Fruit fly (Drosophila melanogaster) whole organism, prepupa: Measurements from ENCODE around the gene CG6834.

Experiments used
- CG11294 ChIP-seq: fragments of 200-800 bp; sonication (Bioruptor generic); IDR thresholded peaks from 2 replicates; pipeline ENCODE4 v1.3.6; 2022; ENCODE audit warnings: missing biosample characterization, missing genetic modification characterization
- CG11902 ChIP-seq: fragments of 200-800 bp; sonication (Bioruptor generic); optimal IDR thresholded peaks from 3 replicates; lab custom pipeline; 2016; ENCODE audit warnings: missing biosample characterization, missing genetic modification characterization
- CG6808 ChIP-seq: fragments of 200-800 bp; sonication (Bioruptor generic); optimal IDR thresholded peaks from 3 replicates; lab custom pipeline; 2017; ENCODE audit warnings: missing biosample characterization, missing genetic modification characterization, mild to moderate bottlenecking, moderate library complexity, missing genetic modification reagents
- CG8319 ChIP-seq: fragments of 200-800 bp; sonication (Bioruptor generic); optimal IDR thresholded peaks from 3 replicates; lab custom pipeline; 2016; ENCODE audit warnings: missing biosample characterization, missing genetic modification characterization
- Sox14 ChIP-seq: fragments of 200-800 bp; sonication (Bioruptor generic); optimal IDR thresholded peaks from 3 replicates; lab custom pipeline; 2016; ENCODE audit warnings: missing biosample characterization, missing genetic modification characterization
- pdm3 ChIP-seq: fragments of 200-800 bp; sonication (Bioruptor generic); optimal IDR thresholded peaks from 3 replicates; lab custom pipeline; 2016; ENCODE audit warnings: missing biosample characterization, missing genetic modification characterization
- svp ChIP-seq: fragments of 200-800 bp; sonication (Bioruptor generic); peaks from one replicate; lab custom pipeline; 2016; ENCODE audit warnings: missing biosample characterization, missing genetic modification characterization

dm6 chr3R:11689900-11690299 lies 2.0 kb upstream of the CG6834 start, which contains the start of gene CG6908:
- TF ChIP-seq Sox14 (no peak), CG8319 (GFP tag; lab: Kevin White, UChicago) (no peak), pdm3 (GFP tag; lab: Kevin White, UChicago) (no peak), svp (GFP tag; lab: Kevin White, UChicago) (peak; percentile 76), CG11294 (GFP tag; lab: Robert Waterston, UW) (no peak), CG11902 (GFP tag; lab: Kevin White, UChicago) (no peak), CG6808 (no peak)
